Fruit fly (Drosophila melanogaster): Measurements from ENCODE around the gene CG7208.

Gene CG7208

DNA sequence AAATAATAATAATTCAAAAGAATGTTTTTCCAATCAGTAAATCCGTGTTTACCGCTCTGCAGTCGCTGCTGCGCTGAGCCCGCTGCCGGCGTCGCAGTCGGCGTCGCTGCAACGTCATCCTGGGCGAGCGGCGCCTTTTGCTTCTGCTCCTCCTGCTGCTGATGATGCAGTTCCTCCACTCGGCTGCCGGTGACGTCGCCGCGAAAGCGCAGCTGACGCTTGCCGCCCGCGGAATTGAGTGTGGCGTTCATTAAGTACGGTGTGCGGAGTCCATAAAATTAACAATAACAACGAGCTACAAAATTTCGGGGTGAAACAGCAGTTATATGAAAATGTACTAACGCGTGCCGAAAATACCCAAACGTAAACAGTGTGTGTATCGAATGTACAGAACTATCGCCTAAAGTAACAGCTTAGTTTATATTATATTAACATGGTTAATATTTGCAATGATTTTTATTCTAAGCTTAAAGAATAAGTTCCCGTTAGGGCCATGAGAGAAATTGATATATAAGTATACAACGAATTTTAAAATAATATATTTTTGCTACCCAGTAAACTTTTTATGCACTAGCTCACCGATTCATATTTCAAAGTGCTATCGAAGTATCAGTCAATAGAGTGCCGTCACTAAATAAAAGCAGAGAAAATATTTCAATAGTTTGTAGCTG lies 21.3 kb downstream of the CG7208 start, which contains the start of the genes CG7218 and Cbp20 (continued):
- TF ChIP-seq cg (GFP tag; optimal IDR thresholded peaks at IDR 0.05) (no peak), CG32767 (GFP tag; IDR thresholded peaks at IDR 0.05) (no peak; the same call in 1 of the 2 replicates), gcm2 (GFP tag; optimal IDR thresholded peaks at IDR 0.05) (no peak), schlank (tag; optimal IDR thresholded peaks at IDR 0.05) (no peak), CG10543 (GFP tag; optimal IDR thresholded peaks at IDR 0.05) (peak; percentile 52), Dek (tag; optimal IDR thresholded peaks at IDR 0.05) (peak; percentile 62), kah (GFP tag; optimal IDR thresholded peaks at IDR 0.05) (no peak), D19A (tag; optimal IDR thresholded peaks at IDR 0.05) (peak; percentile 32), Hr51 (GFP tag; optimal IDR thresholded peaks at IDR 0.05) (peak; percentile 26 to 58), eyg (GFP tag; optimal IDR thresholded peaks at IDR 0.05) (peak; percentile 22), CG2199 (GFP tag; IDR thresholded peaks at IDR 0.05) (no peak), CG7928 (GFP tag; optimal IDR thresholded peaks at IDR 0.05) (peak; percentile 21), Neu2 (GFP tag; optimal IDR thresholded peaks at IDR 0.05; ENCODE audit: borderline replicate concordance) (no peak), stc (GFP tag; IDR thresholded peaks at IDR 0.05) (no peak), Hr78 (GFP tag; optimal IDR thresholded peaks at IDR 0.05) (no peak), Meics (GFP tag; optimal IDR thresholded peaks at IDR 0.05) (peak; percentile 70), Pdp1 (GFP tag; optimal IDR thresholded peaks at IDR 0.05) (peak; percentile 58 to 71), her (GFP tag; optimal IDR thresholded peaks at IDR 0.05) (no peak), Eip74EF (GFP tag; optimal IDR thresholded peaks at IDR 0.05) (no peak), CG4424 (GFP tag; optimal IDR thresholded peaks at IDR 0.05) (peak; percentile 71), CG7987 (GFP tag; optimal IDR thresholded peaks at IDR 0.05) (peak; percentile 54), CG3281 (GFP tag; optimal IDR thresholded peaks at IDR 0.05) (peak; percentile 69), CG6813 (GFP tag; optimal IDR thresholded peaks at IDR 0.05) (peak; percentile 16), CG18619 (GFP tag; optimal IDR thresholded peaks at IDR 0.05) (peak; percentile 50), ato (GFP tag; IDR thresholded peaks at IDR 0.05; ENCODE audit: partially characterized antibody) (peak; percentile 69), TFAM (GFP tag; optimal IDR thresholded peaks at IDR 0.05) (no peak), da (GFP tag; optimal IDR thresholded peaks at IDR 0.05) (peak; percentile 2), NfI (GFP tag; optimal IDR thresholded peaks at IDR 0.05) (peak; percentile 74), bigmax (GFP tag; optimal IDR thresholded peaks at IDR 0.05) (no peak), wor (GFP tag; IDR thresholded peaks at IDR 0.05) (no peak), CG32532 (GFP tag; IDR thresholded peaks at IDR 0.05) (peak; percentile 90), Camta (GFP tag; optimal IDR thresholded peaks at IDR 0.05) (peak; percentile 52), Sox102F (GFP tag; optimal IDR thresholded peaks at IDR 0.05) (peak; percentile 56), Kr (GFP tag; optimal IDR thresholded peaks at IDR 0.05) (no peak), ara (GFP tag; IDR thresholded peaks at IDR 0.05) (0 out of 2 replicates have a peak, but pooled peaks have one; percentile 22), Dp (GFP tag; optimal IDR thresholded peaks at IDR 0.05) (peak; percentile 24), shn (GFP tag; optimal IDR thresholded peaks at IDR 0.05) (peak; percentile 53), CG10267 (tag; optimal IDR thresholded peaks at IDR 0.05) (peak; percentile 79), E2f2 (GFP tag; IDR thresholded peaks at IDR 0.05) (peak; percentile 44; the same call in 1 of the 2 replicates), Doc2 (GFP tag; IDR thresholded peaks at IDR 0.05) (no peak), CG13296 (GFP tag; optimal IDR thresholded peaks at IDR 0.05) (peak; percentile 61), Sin3A (optimal IDR thresholded peaks at IDR 0.05) (peak; percentile 38), NC2α (GFP tag; optimal IDR thresholded peaks at IDR 0.05) (no peak), cwo (GFP tag; optimal IDR thresholded peaks at IDR 0.05) (peak; percentile 49), unpg (GFP tag; optimal IDR thresholded peaks at IDR 0.05) (peak; percentile 61), CG13424 (tag; optimal IDR thresholded peaks at IDR 0.05) (peak; percentile 78), tx (GFP tag; optimal IDR thresholded peaks at IDR 0.05) (peak; percentile 20), peb (GFP tag; IDR thresholded peaks at IDR 0.05) (peak; percentile 25; the same call in 1 of the 2 replicates), sens (GFP tag) (peak; percentile 90)
